Worm (Caenorhabditis elegans) whole organism, dauer: ENCODE measurements around the gene F32D8.7.

Experiments used
- unc-62 ChIP-seq: sonication (generic microtip); optimal IDR thresholded peaks from 2 replicates; lab custom pipeline; 2017; ENCODE audit warnings: missing biosample characterization, missing genetic modification reagents, missing genetic modification characterization

Gene F32D8.7

ce11 chrV:10898107-10898506 lies at the start of gene F32D8.7:
Gene F32D8.7 (plus strand): TSS chrV:10898435.
- no peak for TF ChIP-seq unc-62 (GFP tag; lab: Kevin White, UChicago)

ce11 chrV:10854197-10854596 lies 44.0 kb upstream of the F32D8.7 start:
- no peak for TF ChIP-seq unc-62 (GFP tag; lab: Kevin White, UChicago)

ce11 chrV:10855363-10855762 lies 42.9 kb upstream of the F32D8.7 start:
- TF ChIP-seq unc-62 (GFP tag; lab: Kevin White, UChicago), result no peak

- no peak for TF ChIP-seq unc-62 (GFP tag; lab: Kevin White, UChicago)
These were observed 41.2 kb upstream of the F32D8.7 start for ce11 chrV:10856901-10857637.

ce11 chrV:10858340-10858739 lies 39.9 kb upstream of the F32D8.7 start:
- TF ChIP-seq unc-62 (GFP tag; lab: Kevin White, UChicago), result no peak

ce11 chrV:10859048-10859637 lies 39.1 kb upstream of the F32D8.7 start:
- no peak for TF ChIP-seq unc-62 (GFP tag; lab: Kevin White, UChicago)

- no peak for TF ChIP-seq unc-62 (GFP tag; lab: Kevin White, UChicago)
These were observed 38.5 kb upstream of the F32D8.7 start for ce11 chrV:10859775-10860174.

- no peak for TF ChIP-seq unc-62 (GFP tag; lab: Kevin White, UChicago)
These were observed 37.7 kb upstream of the F32D8.7 start for ce11 chrV:10860526-10861037.

- no peak for TF ChIP-seq unc-62 (GFP tag; lab: Kevin White, UChicago)
These were observed 36.5 kb upstream of the F32D8.7 start for ce11 chrV:10861611-10862262.

ce11 chrV:10862457-10863097 lies 35.7 kb upstream of the F32D8.7 start:
- no peak for TF ChIP-seq unc-62 (GFP tag; lab: Kevin White, UChicago)

- TF ChIP-seq unc-62 (GFP tag; lab: Kevin White, UChicago), result no peak
These were observed 32.6 kb upstream of the F32D8.7 start, which contains the start of gene saeg-1 for ce11 chrV:10865599-10865998. Gene saeg-1 (minus strand): TSS chrV:10865699.

- no peak for TF ChIP-seq unc-62 (GFP tag; lab: Kevin White, UChicago)
These were observed 30.6 kb upstream of the F32D8.7 start for ce11 chrV:10867586-10867985.

ce11 chrV:10870050-10870449 lies 28.2 kb upstream of the F32D8.7 start:
- no peak for TF ChIP-seq unc-62 (GFP tag; lab: Kevin White, UChicago)

ce11 chrV:10871457-10871861 lies 26.8 kb upstream of the F32D8.7 start:
- no peak for TF ChIP-seq unc-62 (GFP tag; lab: Kevin White, UChicago)

ce11 chrV:10873190-10873589 lies 25.0 kb upstream of the F32D8.7 start:
- no peak for TF ChIP-seq unc-62 (GFP tag; lab: Kevin White, UChicago)
